Worm (Caenorhabditis elegans) whole organism, L2 larva: Measurements from ENCODE around the gene F10G7.12.

Source experiments
- C34F6.9 ChIP-seq: fragments of 150-350 bp; optimal IDR thresholded peaks from 2 replicates; lab custom pipeline; 2014; ENCODE audit warnings: missing biosample characterization, missing genetic modification characterization
- F13H6.1 ChIP-seq: sonication (generic microtip); optimal IDR thresholded peaks from 2 replicates; lab custom pipeline; 2016; ENCODE audit warnings: missing genetic modification characterization, missing compliant biosample characterization
- R02D3.7 ChIP-seq: fragments of 150-350 bp; optimal IDR thresholded peaks from 2 replicates; lab custom pipeline; 2014; ENCODE audit warnings: missing biosample characterization, missing genetic modification characterization
- ZK546.5 ChIP-seq: sonication (generic microtip); optimal IDR thresholded peaks from 2 replicates; lab custom pipeline; 2017; ENCODE audit warnings: missing biosample characterization, missing genetic modification characterization
- alr-1 ChIP-seq: fragments of 150-350 bp; optimal IDR thresholded peaks from 2 replicates; lab custom pipeline; 2014; ENCODE audit warnings: missing biosample characterization, missing genetic modification characterization
- aly-2 ChIP-seq: fragments of 150-350 bp; optimal IDR thresholded peaks from 2 replicates; lab custom pipeline; 2014; ENCODE audit warnings: missing biosample characterization, missing genetic modification characterization
- blmp-1 ChIP-seq: sonication (generic microtip); optimal IDR thresholded peaks from 2 replicates; lab custom pipeline; 2017; ENCODE audit warnings: missing genetic modification characterization, mild to moderate bottlenecking, missing compliant biosample characterization, antibody characterized with exemption, moderate library complexity; ENCODE audit not compliant: insufficient read depth
- ceh-16 ChIP-seq: fragments of 150-350 bp; optimal IDR thresholded peaks from 2 replicates; lab custom pipeline; 2014; ENCODE audit warnings: missing biosample characterization, missing genetic modification characterization
- ceh-82 ChIP-seq: fragments of 150-350 bp; optimal IDR thresholded peaks from 2 replicates; lab custom pipeline; 2014; ENCODE audit warnings: missing biosample characterization, missing genetic modification characterization
- dmd-4 ChIP-seq: sonication (generic microtip); optimal IDR thresholded peaks from 2 replicates; lab custom pipeline; 2017; ENCODE audit warnings: missing biosample characterization, missing genetic modification characterization
- egl-27 ChIP-seq: sonication (generic microtip); optimal IDR thresholded peaks from 3 replicates; lab custom pipeline; 2017; ENCODE audit warnings: missing biosample characterization, missing genetic modification reagents, missing genetic modification characterization
- elt-1 ChIP-seq: fragments of 150-350 bp; optimal IDR thresholded peaks from 2 replicates; lab custom pipeline; 2014; ENCODE audit warnings: missing biosample characterization, missing genetic modification characterization
- fos-1 ChIP-seq: fragments of 150-350 bp; optimal IDR thresholded peaks from 2 replicates; lab custom pipeline; 2014; ENCODE audit warnings: missing biosample characterization, missing genetic modification characterization
- gmeb-1 ChIP-seq: fragments of 150-350 bp; optimal IDR thresholded peaks from 2 replicates; lab custom pipeline; 2014; ENCODE audit warnings: missing biosample characterization, missing genetic modification characterization
- lin-11 ChIP-seq: fragments of 150-350 bp; sonication (generic microtip); optimal IDR thresholded peaks from 2 replicates; lab custom pipeline; 2014; ENCODE audit warnings: missing biosample characterization, missing genetic modification characterization, inconsistent platforms, mixed read lengths
- lin-13 ChIP-seq: fragments of 150-350 bp; optimal IDR thresholded peaks from 2 replicates; lab custom pipeline; 2014; ENCODE audit warnings: missing biosample characterization, missing genetic modification reagents, missing genetic modification characterization
- lin-39 ChIP-seq: fragments of 150-350 bp; optimal IDR thresholded peaks from 2 replicates; lab custom pipeline; 2014; ENCODE audit warnings: missing biosample characterization, missing genetic modification reagents, missing genetic modification characterization
- lsy-2 ChIP-seq, 2 experiments: fragments of 150-350 bp in 1 of 2; sonication (generic microtip) in 1 of 2; optimal IDR thresholded peaks; 2 replicates each; lab custom pipeline; 2014 to 2017; ENCODE audit warnings: missing biosample characterization in 2 of 2, missing genetic modification characterization in 2 of 2
- mbf-1 ChIP-seq: sonication (generic microtip); optimal IDR thresholded peaks from 2 replicates; lab custom pipeline; 2017; ENCODE audit warnings: missing biosample characterization, missing genetic modification characterization
- mdl-1 ChIP-seq, 2 experiments: fragments of 150-350 bp in 1 of 2; sonication (generic microtip) in 1 of 2; optimal IDR thresholded peaks; 2 replicates each; lab custom pipeline; 2017; ENCODE audit warnings: missing biosample characterization in 2 of 2, missing genetic modification characterization in 2 of 2
- nhr-10 ChIP-seq: sonication (generic microtip); optimal IDR thresholded peaks from 2 replicates; lab custom pipeline; 2017; ENCODE audit warnings: missing biosample characterization, missing genetic modification characterization
- nhr-11 ChIP-seq: fragments of 150-350 bp; optimal IDR thresholded peaks from 2 replicates; lab custom pipeline; 2014; ENCODE audit warnings: missing biosample characterization, missing genetic modification characterization
- nhr-12 ChIP-seq: fragments of 150-350 bp; optimal IDR thresholded peaks from 2 replicates; lab custom pipeline; 2014; ENCODE audit warnings: missing biosample characterization, missing genetic modification characterization
- nhr-129 ChIP-seq: fragments of 150-350 bp; optimal IDR thresholded peaks from 2 replicates; lab custom pipeline; 2014; ENCODE audit warnings: missing biosample characterization, missing genetic modification characterization
- nhr-23 ChIP-seq: fragments of 150-350 bp; optimal IDR thresholded peaks from 2 replicates; lab custom pipeline; 2014; ENCODE audit warnings: missing biosample characterization, missing genetic modification reagents, missing genetic modification characterization
- nhr-237 ChIP-seq: fragments of 150-350 bp; optimal IDR thresholded peaks from 2 replicates; lab custom pipeline; 2014; ENCODE audit warnings: missing biosample characterization, missing genetic modification characterization
- nhr-25 ChIP-seq: fragments of 150-350 bp; sonication (generic microtip); optimal IDR thresholded peaks from 3 replicates; lab custom pipeline; 2014; ENCODE audit warnings: missing biosample characterization, missing genetic modification characterization
- nhr-6 ChIP-seq: fragments of 150-350 bp; optimal IDR thresholded peaks from 2 replicates; lab custom pipeline; 2014; ENCODE audit warnings: missing biosample characterization, missing genetic modification characterization
- nhr-77 ChIP-seq: fragments of 150-350 bp; optimal IDR thresholded peaks from 2 replicates; lab custom pipeline; 2014; ENCODE audit warnings: missing biosample characterization, missing genetic modification characterization
- peb-1 ChIP-seq: fragments of 150-350 bp; optimal IDR thresholded peaks from 2 replicates; lab custom pipeline; 2014; ENCODE audit warnings: missing biosample characterization, missing genetic modification characterization
- sem-4 ChIP-seq: fragments of 150-350 bp; optimal IDR thresholded peaks from 2 replicates; lab custom pipeline; 2014; ENCODE audit warnings: missing biosample characterization, missing genetic modification reagents, missing genetic modification characterization
- skn-1 ChIP-seq: sonication (generic microtip); optimal IDR thresholded peaks from 2 replicates; lab custom pipeline; 2017; ENCODE audit warnings: missing biosample characterization, missing genetic modification characterization
- sma-3 ChIP-seq: sonication (generic microtip); optimal IDR thresholded peaks from 2 replicates; lab custom pipeline; 2016; ENCODE audit warnings: missing genetic modification reagents, missing genetic modification characterization, missing compliant biosample characterization
- sma-9 ChIP-seq, 2 experiments: fragments of 150-350 bp in 1 of 2; sonication (generic microtip) in 1 of 2; optimal IDR thresholded peaks; 2 replicates each; lab custom pipeline; 2014 to 2016; ENCODE audit warnings: missing genetic modification characterization in 2 of 2, mild to moderate bottlenecking in 1 of 2, missing biosample characterization in 1 of 2, missing compliant biosample characterization in 1 of 2, missing genetic modification reagents in 1 of 2, moderate library complexity in 1 of 2
- snpc-4 ChIP-seq: fragments of 150-350 bp; optimal IDR thresholded peaks from 2 replicates; lab custom pipeline; 2014; ENCODE audit warnings: missing biosample characterization, missing genetic modification characterization
- unc-39 ChIP-seq: fragments of 150-350 bp; optimal IDR thresholded peaks from 2 replicates; lab custom pipeline; 2014; ENCODE audit warnings: missing biosample characterization, missing genetic modification characterization
- unc-55 ChIP-seq: fragments of 150-350 bp; sonication (generic microtip); optimal IDR thresholded peaks from 3 replicates; lab custom pipeline; 2014; ENCODE audit warnings: missing biosample characterization, missing genetic modification reagents, missing genetic modification characterization
- unc-62 ChIP-seq: fragments of 150-350 bp; optimal IDR thresholded peaks from 2 replicates; lab custom pipeline; 2014; ENCODE audit warnings: missing biosample characterization, missing genetic modification reagents, missing genetic modification characterization

Gene F10G7.12

DNA sequence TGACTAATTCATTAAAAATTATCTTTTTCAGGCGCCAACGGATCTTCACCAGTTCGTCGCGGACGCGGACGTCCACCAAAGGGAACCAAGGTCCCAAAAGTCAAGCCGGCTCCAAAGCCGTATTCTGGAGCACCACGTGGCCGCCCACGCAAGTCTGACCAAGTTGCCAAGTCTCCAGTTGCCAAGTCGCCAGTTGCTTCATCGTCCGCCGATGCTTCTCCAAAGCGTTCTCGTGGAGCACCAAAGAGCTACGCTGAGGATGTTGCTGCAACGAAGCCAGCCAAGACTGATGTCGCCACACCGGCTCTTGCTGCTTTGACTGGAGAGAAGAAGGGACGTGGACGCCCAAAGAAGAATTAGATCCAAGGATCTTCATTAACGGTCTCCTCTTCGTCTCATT, 16.3 kb upstream of the F10G7.12 start:
- TF ChIP-seq egl-27 (tag; lab: Kevin White, UChicago) (no peak), snpc-4 (tag; lab: Kevin White, UChicago) (no peak), skn-1 (tag; lab: Kevin White, UChicago) (no peak), nhr-12 (tag; lab: Kevin White, UChicago) (no peak), nhr-6 (tag; lab: Kevin White, UChicago) (no peak), C34F6.9 (tag; lab: Kevin White, UChicago) (no peak), ceh-16 (tag; lab: Kevin White, UChicago) (no peak), ceh-82 (tag; lab: Kevin White, UChicago) (no peak), nhr-25 (tag; lab: Kevin White, UChicago) (no peak), dmd-4 (no peak), blmp-1 (tag; lab: Kevin White, UChicago) (no peak), nhr-10 (tag; lab: Kevin White, UChicago) (no peak), F13H6.1 (tag; lab: Kevin White, UChicago) (no peak), gmeb-1 (tag; lab: Kevin White, UChicago) (no peak), nhr-23 (tag; lab: Kevin White, UChicago) (no peak), lin-13 (GFP tag; lab: Kevin White, UChicago) (no peak), alr-1 (no peak), elt-1 (tag; lab: Kevin White, UChicago) (no peak), unc-39 (no peak)

DNA sequence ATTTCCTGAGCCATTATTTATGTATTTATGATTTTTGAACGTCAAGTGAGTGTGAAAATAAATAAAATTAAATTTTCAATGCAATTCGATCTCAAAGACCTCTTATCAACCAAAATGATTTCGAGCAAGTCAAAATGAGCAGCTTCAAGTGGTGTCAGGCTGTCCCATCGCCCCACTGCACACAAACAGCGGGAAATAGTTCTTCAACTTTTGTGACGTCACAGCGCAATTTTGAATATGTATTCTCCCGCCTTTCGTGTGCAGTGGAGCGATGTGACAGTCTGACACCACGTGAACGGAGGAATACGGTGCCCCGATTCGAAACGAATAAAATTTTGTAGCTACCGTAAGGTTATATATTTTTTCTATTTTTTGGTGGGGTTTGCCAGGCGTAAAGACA, 15.9 kb upstream of the F10G7.12 start:
- TF ChIP-seq unc-55 (GFP tag; lab: Kevin White, UChicago) (no peak), unc-62 (GFP tag; lab: Kevin White, UChicago) (no peak), F13H6.1 (tag; lab: Kevin White, UChicago) (no peak), ZK546.5 (tag; lab: Kevin White, UChicago) (no peak), nhr-6 (tag; lab: Kevin White, UChicago) (no peak), peb-1 (tag; lab: Kevin White, UChicago) (no peak), nhr-23 (tag; lab: Kevin White, UChicago) (no peak), nhr-11 (tag; lab: Kevin White, UChicago) (no peak), sem-4 (tag; lab: Kevin White, UChicago) (no peak), aly-2 (no peak), lsy-2 (tag; optimal IDR thresholded peaks at IDR 0.05; lab: Kevin White, UChicago) (no peak), nhr-77 (tag; lab: Kevin White, UChicago) (no peak), lin-39 (tag; lab: Kevin White, UChicago) (no peak)

DNA sequence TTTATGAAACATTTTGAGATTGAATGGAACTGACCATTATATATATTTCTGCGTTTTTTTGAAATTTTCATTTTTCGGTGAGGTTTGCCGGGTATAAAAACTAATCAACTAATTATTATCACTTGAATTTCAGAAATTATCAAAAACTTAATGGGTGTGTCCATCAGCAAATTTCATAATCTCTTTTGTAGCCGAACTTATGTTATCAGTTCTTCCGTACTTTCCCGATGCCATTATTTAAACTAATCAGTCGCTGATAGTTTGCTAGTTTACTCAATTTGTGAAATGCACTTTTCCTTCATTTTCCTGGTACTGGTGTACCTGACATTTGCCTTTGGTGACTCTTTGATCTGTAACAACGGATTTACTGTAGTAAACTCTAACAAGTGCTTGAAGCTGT, 15.4 kb upstream of the F10G7.12 start:
- TF ChIP-seq unc-39 (no peak), fos-1 (tag; lab: Kevin White, UChicago) (peak; percentile 96), sma-9 (GFP tag; optimal IDR thresholded peaks at IDR 0.05; lab: Kevin White, UChicago) (peak; percentile 77), sma-9 (tag; optimal IDR thresholded peaks at IDR 0.05; lab: Kevin White, UChicago) (no peak), ZK546.5 (tag; lab: Kevin White, UChicago) (no peak)

DNA sequence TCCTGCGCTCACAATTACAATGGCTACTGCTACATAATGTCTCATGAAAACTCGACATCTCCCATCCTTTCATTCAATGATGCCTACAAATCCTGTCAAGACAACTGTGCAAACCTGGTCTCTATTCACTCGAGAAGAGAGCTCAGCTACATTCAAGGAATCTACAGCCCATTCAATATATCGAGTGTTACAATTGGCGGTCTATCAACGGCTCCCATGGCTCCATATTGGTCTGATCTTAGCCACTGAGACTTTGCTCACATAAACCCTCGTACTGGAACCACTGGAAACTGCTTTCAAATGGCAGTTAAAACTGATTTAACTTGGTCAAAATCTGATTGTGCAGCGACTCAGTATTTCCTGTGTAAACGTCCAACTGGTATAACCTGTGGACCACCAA, 14.1 kb upstream of the F10G7.12 start, which contains the start of gene T05A7.3:
Gene T05A7.3 (plus strand): TSS at position 301 of the 400 bp plus-strand sequence.
- no peak for TF ChIP-seq peb-1 (tag; lab: Kevin White, UChicago)
- no peak for TF ChIP-seq nhr-237 (tag; lab: Kevin White, UChicago)

DNA sequence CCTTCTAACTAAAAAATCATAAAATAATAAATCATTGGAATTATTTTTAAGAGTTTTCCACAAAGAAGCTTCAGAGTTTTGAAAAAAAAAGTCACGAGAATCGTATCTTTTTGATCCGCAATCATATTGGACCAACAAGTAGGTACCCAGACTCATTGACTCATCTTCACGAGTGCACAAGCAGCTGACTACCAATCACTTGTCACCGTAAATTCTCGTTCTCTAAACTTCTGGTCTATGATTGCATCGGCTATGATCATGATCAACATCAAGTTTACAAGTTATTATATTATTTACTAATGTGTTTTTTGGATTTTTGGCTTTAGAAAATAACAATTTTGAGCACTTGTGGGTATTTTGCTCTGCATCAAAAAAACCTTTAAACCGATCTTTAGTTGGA, 13.3 kb upstream of the F10G7.12 start:
- TF ChIP-seq sma-3 (GFP tag; lab: Kevin White, UChicago) (no peak), nhr-129 (tag; lab: Kevin White, UChicago) (peak; percentile 39)

DNA sequence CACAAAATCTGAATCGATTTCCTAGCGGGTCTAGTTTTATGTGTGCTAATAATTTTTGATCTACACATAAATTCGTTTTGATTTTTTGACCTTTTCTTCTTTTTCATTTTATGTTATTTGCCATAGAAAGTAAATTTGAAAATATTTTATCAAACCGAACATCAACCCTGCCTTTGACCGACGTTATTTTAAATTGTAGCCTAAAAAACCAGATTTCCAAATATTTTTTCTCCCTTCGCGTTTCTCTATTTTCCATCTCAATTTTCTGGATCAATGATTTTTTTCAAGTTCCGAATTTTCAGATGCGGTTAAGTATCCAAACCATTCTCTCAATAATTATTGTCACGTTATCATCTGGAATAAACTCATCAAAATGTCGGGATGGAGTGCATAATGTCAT, 11.7 kb upstream of the F10G7.12 start, which contains the start of gene T05A7.1:
Gene T05A7.1 (plus strand): TSS at position 301 of the 400 bp plus-strand sequence.
- TF ChIP-seq nhr-77 (tag; lab: Kevin White, UChicago) (no peak), lin-11 (tag; lab: Kevin White, UChicago) (no peak), ZK546.5 (tag; lab: Kevin White, UChicago) (no peak), nhr-129 (tag; lab: Kevin White, UChicago) (no peak), aly-2 (no peak), alr-1 (no peak), unc-55 (GFP tag; lab: Kevin White, UChicago) (no peak), peb-1 (tag; lab: Kevin White, UChicago) (no peak), ceh-82 (tag; lab: Kevin White, UChicago) (no peak), R02D3.7 (no peak), sma-9 (GFP tag; optimal IDR thresholded peaks at IDR 0.05; lab: Kevin White, UChicago) (no peak), sma-9 (tag; optimal IDR thresholded peaks at IDR 0.05; lab: Kevin White, UChicago) (no peak), nhr-25 (tag; lab: Kevin White, UChicago) (no peak), nhr-12 (tag; lab: Kevin White, UChicago) (no peak), snpc-4 (tag; lab: Kevin White, UChicago) (no peak), blmp-1 (tag; lab: Kevin White, UChicago) (no peak), mbf-1 (no peak), mdl-1 (tag; optimal IDR thresholded peaks at IDR 0.05; lab: Kevin White, UChicago) (no peak), nhr-10 (tag; lab: Kevin White, UChicago) (no peak), elt-1 (tag; lab: Kevin White, UChicago) (no peak)
